Worm (Caenorhabditis elegans): Measurements from ENCODE around the gene iff-1.
A peak's percentile ranks its signal among the peaks of the same experiment; 100 is the strongest.

The iff-1 gene

ce11 chrIII:9768023-9768422 lies 21.0 kb upstream of the iff-1 start:
- TF ChIP-seq swsn-7 (tag; optimal IDR thresholded peaks at IDR 0.05) (no peak), fos-1 (tag; optimal IDR thresholded peaks at IDR 0.05) (no peak), efl-1 (optimal IDR thresholded peaks at IDR 0.05) (no peak), efl-1 (GFP tag; optimal IDR thresholded peaks at IDR 0.05 in 1 of 2) (peak in 1 of 2 experiments; percentile 73)

ce11 chrIII:9767095-9767494 lies 20.1 kb upstream of the iff-1 start:
- TF ChIP-seq nhr-85 (tag): peak; percentile 51
- TF ChIP-seq ces-1 (GFP tag; optimal IDR thresholded peaks at IDR 0.05): no peak
- TF ChIP-seq efl-1 (optimal IDR thresholded peaks at IDR 0.05): no peak
- peak in 1 of 2 experiments; percentile 30 for TF ChIP-seq efl-1 (GFP tag; optimal IDR thresholded peaks at IDR 0.05 in 1 of 2)

- no peak for TF ChIP-seq efl-3 (GFP tag; optimal IDR thresholded peaks at IDR 0.05)
- TF ChIP-seq blmp-1 (tag; optimal IDR thresholded peaks at IDR 0.05): no peak
- TF ChIP-seq nhr-237 (tag; optimal IDR thresholded peaks at IDR 0.05): no peak
- no peak for TF ChIP-seq mep-1 (tag; optimal IDR thresholded peaks at IDR 0.05)
- no peak for TF ChIP-seq ceh-90 (tag; optimal IDR thresholded peaks at IDR 0.05)
- no peak for TF ChIP-seq hlh-4 (tag; optimal IDR thresholded peaks at IDR 0.05)
- peak; percentile 64 for TF ChIP-seq swsn-7 (tag; optimal IDR thresholded peaks at IDR 0.05)
- no peak; the same call in 1 of the 2 replicates for TF ChIP-seq ceh-88 (GFP tag; IDR thresholded peaks at IDR 0.05)
- TF ChIP-seq unc-86 (tag; optimal IDR thresholded peaks at IDR 0.05): no peak
- peak in 1 of 2 experiments; percentile 44 for TF ChIP-seq mdl-1 (tag; optimal IDR thresholded peaks at IDR 0.05)
- no peak for TF ChIP-seq sptf-1 (tag; optimal IDR thresholded peaks at IDR 0.05)
- no peak for TF ChIP-seq lin-15B (tag; optimal IDR thresholded peaks at IDR 0.05)
- no peak for TF ChIP-seq pqm-1 (tag; optimal IDR thresholded peaks at IDR 0.05)
- TF ChIP-seq lsy-2 (tag; optimal IDR thresholded peaks at IDR 0.05): peak; percentile 81 to 85
- TF ChIP-seq xbp-1 (tag; optimal IDR thresholded peaks at IDR 0.05): peak; percentile 25
- peak; percentile 63 for TF ChIP-seq nhr-71 (tag; optimal IDR thresholded peaks at IDR 0.05)
- TF ChIP-seq pag-3 (tag; optimal IDR thresholded peaks at IDR 0.05; ENCODE audit: borderline replicate concordance, insufficient read depth): no peak
- peak; percentile 14 to 26 for TF ChIP-seq lin-35 (GFP tag; optimal IDR thresholded peaks at IDR 0.05)
- TF ChIP-seq nhr-28 (tag; optimal IDR thresholded peaks at IDR 0.05): no peak
- peak; percentile 33 for TF ChIP-seq snpc-4 (tag; optimal IDR thresholded peaks at IDR 0.05)
- TF ChIP-seq ceh-82 (tag; optimal IDR thresholded peaks at IDR 0.05): peak; percentile 3 to 54 (median 4)
- TF ChIP-seq hlh-17 (GFP tag; optimal IDR thresholded peaks at IDR 0.05; ENCODE audit: borderline replicate concordance): no peak
- TF ChIP-seq efl-1 (optimal IDR thresholded peaks at IDR 0.05): peak; percentile 69 to 75
- peak; percentile 16 to 90 for TF ChIP-seq efl-1 (GFP tag; optimal IDR thresholded peaks at IDR 0.05 in 1 of 2)
- no peak for TF ChIP-seq ces-1 (GFP tag; optimal IDR thresholded peaks at IDR 0.05)
- no peak for TF ChIP-seq ceh-63 (GFP tag; optimal IDR thresholded peaks at IDR 0.05)
- no peak for TF ChIP-seq C04F5.9 (tag; optimal IDR thresholded peaks at IDR 0.05)
- no peak for TF ChIP-seq vab-15 (tag; optimal IDR thresholded peaks at IDR 0.05)
- peak; percentile 48 for TF ChIP-seq nhr-47 (tag; optimal IDR thresholded peaks at IDR 0.05)
- TF ChIP-seq nhr-20 (tag; optimal IDR thresholded peaks at IDR 0.05): peak; percentile 36
- TF ChIP-seq nhr-11 (tag; optimal IDR thresholded peaks at IDR 0.05): no peak
- no peak for TF ChIP-seq Y116A8C.19 (tag; optimal IDR thresholded peaks at IDR 0.05; ENCODE audit: borderline replicate concordance)
- no peak for TF ChIP-seq pax-3 (tag; optimal IDR thresholded peaks at IDR 0.05)
- no peak for TF ChIP-seq zag-1 (tag; optimal IDR thresholded peaks at IDR 0.05)
- no peak for TF ChIP-seq ceh-8 (GFP tag; optimal IDR thresholded peaks at IDR 0.05)
- TF ChIP-seq egl-13 (tag; optimal IDR thresholded peaks at IDR 0.05): no peak
- no peak for TF ChIP-seq nhr-12 (tag; optimal IDR thresholded peaks at IDR 0.05)
- TF ChIP-seq skn-1 (tag; optimal IDR thresholded peaks at IDR 0.05): no peak
- no peak for TF ChIP-seq unc-98 (GFP tag; IDR thresholded peaks at IDR 0.05)
- TF ChIP-seq jun-1 (tag; optimal IDR thresholded peaks at IDR 0.05): peak; percentile 12
- peak in 1 of 2 experiments; percentile 47 for TF ChIP-seq ztf-11 (tag; optimal IDR thresholded peaks at IDR 0.05)
- TF ChIP-seq irx-1 (tag; optimal IDR thresholded peaks at IDR 0.05): no peak
- no peak for TF ChIP-seq lir-3 (tag; optimal IDR thresholded peaks at IDR 0.05; ENCODE audit: poor library complexity)
- no peak for TF ChIP-seq sup-37 (GFP tag; optimal IDR thresholded peaks at IDR 0.05)
- no peak for TF ChIP-seq ztf-4 (tag; optimal IDR thresholded peaks at IDR 0.05)
- no peak for TF ChIP-seq ets-5 (GFP tag; IDR thresholded peaks at IDR 0.05)
- TF ChIP-seq nhr-77 (tag; optimal IDR thresholded peaks at IDR 0.05): no peak
These were observed 19.2 kb upstream of the iff-1 start, which contains the start of gene cbp-1 for ce11 chrIII:9766175-9766574. cbp-1 (plus strand) TSS chrIII:9766509.

Measured in whole organism, L1 larva.